Fruit fly (Drosophila melanogaster) whole organism, embryonic: Measurements from ENCODE around the gene CG13837.

Experiments
- Asciz ChIP-seq: fragments of 200-800 bp; sonication (Bioruptor generic); optimal IDR thresholded peaks from 2 replicates; lab custom pipeline; 2017; ENCODE audit warnings: missing biosample characterization, mild to moderate bottlenecking, missing genetic modification characterization, missing genetic modification reagents
- Atf3 ChIP-seq: fragments of 200-800 bp; sonication (Bioruptor generic); optimal IDR thresholded peaks from 3 replicates; lab custom pipeline; 2016; ENCODE audit warnings: missing biosample characterization, missing genetic modification characterization
- C15 ChIP-seq: fragments of 200-800 bp; sonication (Bioruptor generic); IDR thresholded peaks from 3 replicates; pipeline ENCODE4 v1.3.6; 2022; ENCODE audit warnings: missing biosample characterization, missing genetic modification characterization
- CG10366 ChIP-seq: fragments of 200-800 bp; sonication (Bioruptor generic); IDR thresholded peaks from 2 replicates; pipeline ENCODE4 v1.3.6; 2022; ENCODE audit warnings: missing biosample characterization, missing genetic modification characterization
- CG11085 ChIP-seq: fragments of 200-800 bp; sonication (Bioruptor generic); IDR thresholded peaks from 2 replicates; pipeline ENCODE4 v1.3.6; 2022; ENCODE audit warnings: missing biosample characterization, missing genetic modification characterization
- CG14441 ChIP-seq: fragments of 200-800 bp; sonication (Bioruptor generic); IDR thresholded peaks from 2 replicates; pipeline ENCODE4 v1.3.6; 2022; ENCODE audit warnings: missing biosample characterization, missing genetic modification characterization
- CG17568 ChIP-seq: fragments of 200-800 bp; sonication (Bioruptor generic); optimal IDR thresholded peaks from 2 replicates; lab custom pipeline; 2018; ENCODE audit warnings: missing biosample characterization, mild to moderate bottlenecking, missing genetic modification characterization, moderate library complexity
- CG17829 ChIP-seq: fragments of 200-800 bp; optimal IDR thresholded peaks from 2 replicates; lab custom pipeline; 2019; ENCODE audit warnings: missing biosample characterization, mild to moderate bottlenecking, missing genetic modification characterization, moderate library complexity
- CG1792 ChIP-seq: fragments of 200-800 bp; sonication (Bioruptor generic); optimal IDR thresholded peaks from 2 replicates; lab custom pipeline; 2016; ENCODE audit warnings: missing biosample characterization, missing genetic modification characterization
- CG2116 ChIP-seq: fragments of 200-800 bp; sonication (Bioruptor generic); optimal IDR thresholded peaks from 3 replicates; lab custom pipeline; 2018; ENCODE audit warnings: missing biosample characterization, mild to moderate bottlenecking, missing genetic modification characterization
- CG2129 ChIP-seq: fragments of 200-800 bp; sonication (Bioruptor generic); IDR thresholded peaks from 2 replicates; pipeline ENCODE4 v1.3.6; 2022; ENCODE audit warnings: missing biosample characterization, missing genetic modification characterization; ENCODE audit not compliant: partially characterized antibody
- CG31441 ChIP-seq: fragments of 200-800 bp; sonication (Bioruptor generic); IDR thresholded peaks from 2 replicates; pipeline ENCODE4 v1.3.6; 2022; ENCODE audit warnings: missing biosample characterization, missing genetic modification characterization
- CG32532 ChIP-seq: fragments of 200-800 bp; sonication (Bioruptor generic); IDR thresholded peaks from 2 replicates; pipeline ENCODE4 v1.3.6; 2022; ENCODE audit warnings: missing biosample characterization, missing genetic modification characterization
- CG3726 ChIP-seq: fragments of 200-800 bp; sonication (Bioruptor generic); IDR thresholded peaks from 3 replicates; pipeline ENCODE4, ENCODE4 v1.3.6; 2022; ENCODE audit warnings: missing biosample characterization, missing genetic modification characterization
- CG5245 ChIP-seq: fragments of 200-800 bp; sonication (Bioruptor generic); optimal IDR thresholded peaks from 3 replicates; lab custom pipeline; 2016; ENCODE audit warnings: missing biosample characterization, missing genetic modification characterization
- CG9876 ChIP-seq: fragments of 200-800 bp; sonication (Bioruptor generic); optimal IDR thresholded peaks from 2 replicates; lab custom pipeline; 2016; ENCODE audit warnings: missing biosample characterization, missing genetic modification characterization
- D ChIP-seq, 2 experiments: fragments of 200-800 bp in 1 of 2; fragments of >200 bp in 1 of 2; sonication (Bioruptor generic) in 1 of 2; optimal IDR thresholded peaks; 2 replicates in 1 of 2; 3 replicates in 1 of 2; lab custom pipeline; 2017; ENCODE audit warnings: mild to moderate bottlenecking in 1 of 2, missing biosample characterization in 1 of 2, missing genetic modification characterization in 1 of 2, missing genetic modification reagents in 1 of 2
- Drgx ChIP-seq: fragments of 200-800 bp; sonication (Bioruptor generic); IDR thresholded peaks from 2 replicates; pipeline ENCODE4 v1.3.6; 2022; ENCODE audit warnings: missing biosample characterization, missing genetic modification characterization
- Fer3 ChIP-seq: fragments of 200-800 bp; sonication (Bioruptor generic); optimal IDR thresholded peaks from 2 replicates; lab custom pipeline; 2018; ENCODE audit warnings: missing biosample characterization, mild to moderate bottlenecking, missing genetic modification characterization, moderate library complexity
- MESR4 ChIP-seq: fragments of 200-800 bp; sonication (Bioruptor generic); optimal IDR thresholded peaks from 2 replicates; lab custom pipeline; 2018; ENCODE audit warnings: missing biosample characterization, mild to moderate bottlenecking, missing genetic modification characterization, moderate library complexity
- Sox100B ChIP-seq: fragments of 200-800 bp; sonication (Bioruptor generic); optimal IDR thresholded peaks from 3 replicates; lab custom pipeline; 2018; ENCODE audit warnings: missing biosample characterization, mild to moderate bottlenecking, missing genetic modification characterization
- YL-1 ChIP-seq: fragments of 200-800 bp; sonication (Bioruptor generic); optimal IDR thresholded peaks from 3 replicates; lab custom pipeline; 2017; ENCODE audit warnings: missing biosample characterization, mild to moderate bottlenecking, missing genetic modification characterization
- amos ChIP-seq: fragments of 200-800 bp; sonication (Bioruptor generic); IDR thresholded peaks from 2 replicates; pipeline ENCODE4 v1.3.6; 2022; ENCODE audit warnings: missing biosample characterization, missing genetic modification characterization; ENCODE audit not compliant: partially characterized antibody
- bbx ChIP-seq: fragments of 200-800 bp; sonication (Bioruptor generic); IDR thresholded peaks from 2 replicates; pipeline ENCODE4 v1.3.6; 2022; ENCODE audit warnings: missing biosample characterization, missing genetic modification characterization; ENCODE audit not compliant: partially characterized antibody
- bcd ChIP-seq: fragments of 200-800 bp; sonication (Bioruptor generic); optimal IDR thresholded peaks from 2 replicates; lab custom pipeline; 2017; ENCODE audit warnings: missing biosample characterization, mild to moderate bottlenecking, missing genetic modification characterization
- br ChIP-seq: fragments of >200 bp; optimal IDR thresholded peaks from 2 replicates; lab custom pipeline; 2017
- caup ChIP-seq: fragments of 200-800 bp; sonication (Bioruptor generic); optimal IDR thresholded peaks from 3 replicates; lab custom pipeline; 2017; ENCODE audit warnings: missing biosample characterization, mild to moderate bottlenecking, missing genetic modification characterization, moderate library complexity; ENCODE audit not compliant: severe bottlenecking
- chn ChIP-seq: fragments of 200-800 bp; sonication (Bioruptor generic); optimal IDR thresholded peaks from 2 replicates; lab custom pipeline; 2016; ENCODE audit warnings: missing biosample characterization, missing genetic modification characterization
- fd102C ChIP-seq: fragments of 200-800 bp; sonication (Bioruptor generic); optimal IDR thresholded peaks from 2 replicates; lab custom pipeline; 2018; ENCODE audit warnings: missing biosample characterization, mild to moderate bottlenecking, missing genetic modification characterization, moderate library complexity
- gce ChIP-seq: fragments of 200-800 bp; sonication (Bioruptor generic); IDR thresholded peaks from 3 replicates; pipeline ENCODE4 v1.3.6; 2022; ENCODE audit warnings: missing biosample characterization, missing genetic modification characterization
- gem ChIP-seq: fragments of 200-800 bp; sonication (Bioruptor generic); optimal IDR thresholded peaks from 2 replicates; lab custom pipeline; 2019; ENCODE audit warnings: missing biosample characterization, mild to moderate bottlenecking, missing genetic modification characterization, moderate library complexity
- her ChIP-seq: fragments of 200-800 bp; sonication (Bioruptor generic); optimal IDR thresholded peaks from 2 replicates; lab custom pipeline; 2016; ENCODE audit warnings: missing biosample characterization, missing genetic modification characterization
- ind ChIP-seq: fragments of 200-800 bp; sonication (Bioruptor generic); optimal IDR thresholded peaks from 3 replicates; lab custom pipeline; 2016; ENCODE audit warnings: missing biosample characterization, missing genetic modification characterization
- inv ChIP-seq: fragments of 200-800 bp; sonication (Bioruptor generic); IDR thresholded peaks from 2 replicates; pipeline ENCODE4 v1.3.6; 2022; ENCODE audit warnings: missing biosample characterization, missing genetic modification characterization; ENCODE audit not compliant: partially characterized antibody
- kay ChIP-seq: fragments of 200-800 bp; sonication (Bioruptor generic); optimal IDR thresholded peaks from 2 replicates; lab custom pipeline; 2016; ENCODE audit warnings: missing biosample characterization, missing genetic modification characterization
- maf-S ChIP-seq: fragments of 200-800 bp; sonication (Bioruptor generic); optimal IDR thresholded peaks from 2 replicates; lab custom pipeline; 2016; ENCODE audit warnings: missing biosample characterization, missing genetic modification characterization
- nerfin-2 ChIP-seq: fragments of 200-800 bp; sonication (Bioruptor generic); IDR thresholded peaks from 2 replicates; pipeline ENCODE4 v1.3.6; 2022; ENCODE audit warnings: missing biosample characterization, missing genetic modification characterization; ENCODE audit not compliant: partially characterized antibody
- nmo ChIP-seq: fragments of 200-800 bp; sonication (Bioruptor generic); optimal IDR thresholded peaks from 2 replicates; lab custom pipeline; 2018; ENCODE audit warnings: missing biosample characterization, mild to moderate bottlenecking, missing genetic modification characterization, moderate library complexity
- peb ChIP-seq: fragments of 200-800 bp; sonication (Bioruptor generic); IDR thresholded peaks from 2 replicates; pipeline ENCODE4 v1.3.6; 2022; ENCODE audit warnings: missing biosample characterization, missing genetic modification characterization
- phol ChIP-seq: fragments of 200-800 bp; sonication (Bioruptor generic); optimal IDR thresholded peaks from 3 replicates; lab custom pipeline; 2018; ENCODE audit warnings: missing biosample characterization, mild to moderate bottlenecking, missing genetic modification characterization, moderate library complexity
- pzg ChIP-seq: fragments of 200-800 bp; sonication (Bioruptor generic); optimal IDR thresholded peaks from 3 replicates; lab custom pipeline; 2018; ENCODE audit warnings: missing biosample characterization, mild to moderate bottlenecking, missing genetic modification characterization, moderate library complexity
- sisA ChIP-seq: fragments of 200-800 bp; sonication (Bioruptor generic); IDR thresholded peaks from 2 replicates; pipeline ENCODE4 v1.3.6; 2022; ENCODE audit warnings: missing biosample characterization, missing genetic modification characterization
- sr ChIP-seq: fragments of 200-800 bp; sonication (Bioruptor generic); IDR thresholded peaks from 3 replicates; pipeline ENCODE4 v1.3.6; 2022; ENCODE audit warnings: missing biosample characterization, missing genetic modification characterization
- tll ChIP-seq, 2 experiments: fragments of 200-800 bp in 1 of 2; fragments of >200 bp in 1 of 2; sonication (Bioruptor generic) in 1 of 2; optimal IDR thresholded peaks; 2 replicates each; lab custom pipeline; 2017 to 2019; ENCODE audit warnings: missing biosample characterization in 2 of 2, missing genetic modification characterization in 2 of 2, mild to moderate bottlenecking in 1 of 2, moderate library complexity in 1 of 2
- wdn ChIP-seq: fragments of 200-800 bp; sonication (Bioruptor generic); IDR thresholded peaks from 2 replicates; pipeline ENCODE4 v1.3.6; 2022; ENCODE audit warnings: missing biosample characterization, missing genetic modification characterization
- wor ChIP-seq: fragments of 200-800 bp; sonication (Bioruptor generic); IDR thresholded peaks from 2 replicates; pipeline ENCODE4 v1.3.6; 2022; ENCODE audit warnings: missing biosample characterization, missing genetic modification characterization

Gene CG13837

DNA sequence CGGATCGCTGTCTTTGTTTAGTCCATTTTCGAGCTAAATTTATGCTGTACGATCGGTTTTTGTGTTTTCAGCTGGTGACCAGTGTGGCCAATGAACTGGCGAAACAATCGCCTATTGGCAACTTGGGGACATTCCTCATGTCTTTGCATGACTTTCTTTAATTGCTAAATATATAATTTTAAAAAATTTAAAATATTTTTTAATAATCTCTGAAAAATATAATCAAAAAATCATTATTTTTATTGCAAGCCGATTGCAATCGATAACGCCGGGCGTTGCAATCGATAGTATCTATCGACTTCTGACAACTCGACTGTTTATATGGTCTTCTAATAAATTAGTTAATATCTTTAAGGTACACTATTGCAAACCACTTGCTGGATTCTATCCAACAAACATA is 17.4 kb downstream of the CG13837 start, which contains the start of the genes sav and Ublcp1 (continued):
- TF ChIP-seq MESR4 (GFP tag; lab: Kevin White, UChicago) (peak; percentile 10), peb (GFP tag; lab: Robert Waterston, UW) (no peak), Sox100B (GFP tag; lab: Kevin White, UChicago) (no peak), gce (GFP tag; lab: Robert Waterston, UW) (no peak), Fer3 (tag; lab: Kevin White, UChicago) (no peak), CG2129 (GFP tag; lab: Robert Waterston, UW) (peak; percentile 92), wor (GFP tag; lab: Robert Waterston, UW) (no peak), CG11085 (GFP tag; lab: Robert Waterston, UW) (no peak), CG31441 (peak; percentile 53), sr (GFP tag; lab: Robert Waterston, UW) (no peak), her (no peak), CG5245 (GFP tag; lab: Kevin White, UChicago) (no peak), nerfin-2 (GFP tag; lab: Robert Waterston, UW) (peak; percentile 82), Atf3 (GFP tag; lab: Kevin White, UChicago) (no peak), amos (peak; percentile 87), C15 (no peak), sisA (no peak), bcd (GFP tag; lab: Kevin White, UChicago) (no peak), CG32532 (GFP tag; lab: Robert Waterston, UW) (0 out of 2 replicates have a peak, but pooled peaks have one; percentile 14), caup (GFP tag; lab: Kevin White, UChicago) (no peak), wdn (GFP tag; lab: Robert Waterston, UW) (no peak), phol (tag; lab: Kevin White, UChicago) (peak; percentile 57), tll (GFP tag; optimal IDR thresholded peaks at IDR 0.05; lab: Kevin White, UChicago) (no peak), CG2116 (GFP tag; lab: Kevin White, UChicago) (peak; percentile 78), kay (GFP tag; lab: Kevin White, UChicago) (no peak), Drgx (no peak), CG17829 (tag; lab: Kevin White, UChicago) (peak; percentile 53), maf-S (GFP tag; lab: Kevin White, UChicago) (no peak), CG17568 (GFP tag; lab: Kevin White, UChicago) (no peak), CG1792 (GFP tag; lab: Kevin White, UChicago) (no peak), gem (no peak), nmo (GFP tag; lab: Kevin White, UChicago) (peak; percentile 64), inv (GFP tag; lab: Robert Waterston, UW) (peak; percentile 84), CG3726 (no peak), CG14441 (GFP tag; lab: Robert Waterston, UW) (no peak), fd102C (GFP tag; lab: Kevin White, UChicago) (no peak), br (lab: Kevin White, UChicago) (no peak), pzg (GFP tag; lab: Kevin White, UChicago) (peak; percentile 33), D (optimal IDR thresholded peaks at IDR 0.05; lab: Kevin White, UChicago) (no peak), D (GFP tag; optimal IDR thresholded peaks at IDR 0.05; lab: Kevin White, UChicago) (no peak), YL-1 (GFP tag; lab: Kevin White, UChicago) (peak; percentile 88), CG10366 (GFP tag; lab: Robert Waterston, UW) (no peak), chn (GFP tag; lab: Kevin White, UChicago) (peak; percentile 6), Asciz (GFP tag; lab: Kevin White, UChicago) (no peak), ind (peak; percentile 25), CG9876 (GFP tag; lab: Kevin White, UChicago) (no peak), bbx (GFP tag; lab: Robert Waterston, UW) (peak; percentile 90)
- TF ChIP-seq, all 482 proteins: peak for 130
